Fruit fly (Drosophila melanogaster) whole organism, prepupa: ENCODE data around the gene Vm26Ab.

Source experiments
- CG6808 ChIP-seq: fragments of 200-800 bp; sonication (Bioruptor generic); optimal IDR thresholded peaks from 3 replicates; lab custom pipeline; 2017; ENCODE audit warnings: missing biosample characterization, missing genetic modification characterization, mild to moderate bottlenecking, moderate library complexity, missing genetic modification reagents
- CG8632 ChIP-seq: fragments of 200-800 bp; sonication (Bioruptor generic); optimal IDR thresholded peaks from 3 replicates; lab custom pipeline; 2016; ENCODE audit warnings: missing biosample characterization, missing genetic modification characterization
- Sox14 ChIP-seq: fragments of 200-800 bp; sonication (Bioruptor generic); optimal IDR thresholded peaks from 3 replicates; lab custom pipeline; 2016; ENCODE audit warnings: missing biosample characterization, missing genetic modification characterization
- net ChIP-seq: fragments of 200-800 bp; sonication (Bioruptor generic); optimal IDR thresholded peaks from 3 replicates; lab custom pipeline; 2016; ENCODE audit warnings: missing biosample characterization, missing genetic modification characterization

DNA sequence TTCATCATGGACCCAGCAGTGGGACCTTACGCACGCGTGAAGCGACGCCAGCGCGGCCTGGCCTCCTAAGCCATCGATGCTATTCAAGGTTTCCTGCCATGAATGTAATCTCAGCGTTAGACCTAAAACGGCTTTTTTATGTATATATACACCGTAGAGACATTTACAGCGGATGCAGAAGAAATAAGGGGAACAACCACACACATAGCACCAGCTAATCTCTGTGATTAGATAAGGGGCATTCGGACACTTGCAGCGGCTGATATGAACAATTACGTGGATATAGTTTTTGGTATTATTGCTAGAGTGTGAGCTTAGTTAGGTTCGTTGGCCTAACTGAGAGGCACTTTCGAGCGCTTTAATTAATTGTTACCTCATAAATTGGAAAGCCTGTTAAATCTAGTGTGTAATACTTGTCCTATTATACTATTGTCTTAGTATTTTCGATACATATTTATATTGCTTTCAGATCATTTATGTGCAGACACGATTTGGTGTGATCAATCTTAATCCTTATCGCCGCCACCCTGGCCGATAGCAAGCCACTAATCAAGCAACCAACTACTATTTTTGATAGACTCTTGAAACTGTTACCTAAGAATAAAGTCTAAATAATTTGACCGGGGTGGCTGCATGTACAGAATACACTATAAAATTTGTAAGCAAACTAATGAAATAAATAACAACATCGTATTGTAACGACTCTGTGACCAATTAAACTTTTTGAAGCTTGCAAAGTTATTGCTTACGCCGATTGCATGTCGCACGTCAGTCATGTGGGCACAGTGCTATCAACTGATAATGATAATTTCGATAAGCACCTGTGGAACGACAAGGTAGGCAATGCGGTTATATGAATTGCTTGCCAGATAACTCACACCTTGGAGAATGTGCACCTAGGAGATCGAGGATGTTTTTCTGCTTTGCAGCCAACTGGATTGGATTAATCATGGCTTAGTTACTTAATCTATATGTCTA, 31.6 kb downstream of the Vm26Ab start:
- TF ChIP-seq CG6808 (GFP tag; lab: Kevin White, UChicago) (no peak), net (GFP tag; lab: Kevin White, UChicago) (no peak), CG8632 (GFP tag; lab: Kevin White, UChicago) (no peak), Sox14 (GFP tag; lab: Kevin White, UChicago) (no peak)
